Fruit fly (Drosophila melanogaster) whole organism, embryonic: ENCODE data around the gene CG43271.
A peak's percentile ranks its signal among the peaks of the same experiment; 100 is the strongest.

Experiments used
- ATbp ChIP-seq: fragments of 200-800 bp; sonication (Bioruptor generic); optimal IDR thresholded peaks from 2 replicates; lab custom pipeline; 2017; ENCODE audit warnings: missing biosample characterization, mild to moderate bottlenecking, missing genetic modification characterization, missing genetic modification reagents
- Adf1 ChIP-seq: fragments of 200-800 bp; sonication (Bioruptor generic); IDR thresholded peaks from 2 replicates; pipeline ENCODE4 v1.3.6; 2022; ENCODE audit warnings: missing biosample characterization, missing genetic modification characterization
- Awh ChIP-seq: fragments of 200-800 bp; sonication (Bioruptor generic); IDR thresholded peaks from 2 replicates; pipeline ENCODE4, ENCODE4 v1.3.6; 2022; ENCODE audit warnings: missing biosample characterization, missing genetic modification characterization
- Blimp-1 ChIP-seq: fragments of 200-800 bp; sonication (Bioruptor generic); optimal IDR thresholded peaks from 3 replicates; lab custom pipeline; 2018; ENCODE audit warnings: missing biosample characterization, missing genetic modification characterization, mild to moderate bottlenecking, moderate library complexity, missing genetic modification reagents
- CG10959 ChIP-seq: fragments of 200-800 bp; sonication (Bioruptor generic); IDR thresholded peaks from 2 replicates; pipeline ENCODE4 v1.3.6; 2022; ENCODE audit warnings: missing biosample characterization, missing genetic modification characterization
- CG11696 ChIP-seq: fragments of 200-800 bp; sonication (Bioruptor generic); IDR thresholded peaks from 2 replicates; pipeline ENCODE4 v1.3.6; 2022; ENCODE audit warnings: missing biosample characterization, missing genetic modification characterization
- CG14710 ChIP-seq: fragments of 200-800 bp; sonication (Bioruptor generic); optimal IDR thresholded peaks from 3 replicates; lab custom pipeline; 2019; ENCODE audit warnings: missing biosample characterization, mild to moderate bottlenecking, missing genetic modification characterization, moderate library complexity
- CG1602 ChIP-seq: fragments of 200-800 bp; sonication (Bioruptor generic); optimal IDR thresholded peaks from 3 replicates; lab custom pipeline; 2016; ENCODE audit warnings: missing biosample characterization, missing genetic modification characterization
- CG16815 ChIP-seq: fragments of 200-800 bp; sonication (Bioruptor generic); optimal IDR thresholded peaks from 3 replicates; lab custom pipeline; 2017; ENCODE audit warnings: missing biosample characterization, mild to moderate bottlenecking, missing genetic modification characterization
- CG2889 ChIP-seq: fragments of 200-800 bp; sonication (Bioruptor generic); IDR thresholded peaks from 3 replicates; pipeline ENCODE4 v1.3.6; 2022; ENCODE audit warnings: missing biosample characterization, missing genetic modification characterization
- CG3065 ChIP-seq: fragments of 200-800 bp; sonication (Bioruptor generic); optimal IDR thresholded peaks from 2 replicates; lab custom pipeline; 2016; ENCODE audit warnings: missing biosample characterization, missing genetic modification characterization
- CG6272 ChIP-seq: fragments of 200-800 bp; sonication (Bioruptor generic); IDR thresholded peaks from 2 replicates; pipeline ENCODE4 v1.3.6; 2022; ENCODE audit warnings: missing biosample characterization, missing genetic modification characterization
- CG7271 ChIP-seq: fragments of 200-800 bp; sonication (Bioruptor generic); optimal IDR thresholded peaks from 2 replicates; lab custom pipeline; 2018; ENCODE audit warnings: missing biosample characterization, mild to moderate bottlenecking, missing genetic modification characterization, moderate library complexity
- CG9932 ChIP-seq: fragments of 200-800 bp; sonication (Bioruptor generic); IDR thresholded peaks from 2 replicates; pipeline ENCODE4 v1.3.6; 2022; ENCODE audit warnings: missing biosample characterization, missing genetic modification characterization
- CHES-1-like ChIP-seq: fragments of 200-800 bp; sonication (Bioruptor generic); optimal IDR thresholded peaks from 2 replicates; lab custom pipeline; 2016; ENCODE audit warnings: missing biosample characterization, missing genetic modification characterization
- CTCF ChIP-seq: fragments of 200-800 bp; sonication (Bioruptor generic); optimal IDR thresholded peaks from 2 replicates; lab custom pipeline; 2017; ENCODE audit warnings: missing biosample characterization, mild to moderate bottlenecking, missing genetic modification characterization, moderate library complexity
- CkIIα-i1 ChIP-seq: fragments of 200-800 bp; sonication (Bioruptor generic); IDR thresholded peaks from 2 replicates; pipeline ENCODE4 v1.3.6; 2022; ENCODE audit warnings: missing biosample characterization, missing genetic modification characterization
- Dbx ChIP-seq: fragments of 200-800 bp; sonication (Bioruptor generic); IDR thresholded peaks from 3 replicates; pipeline ENCODE4 v1.3.6; 2022; ENCODE audit warnings: missing biosample characterization, missing genetic modification characterization
- Ets65A ChIP-seq: fragments of 200-800 bp; sonication (Bioruptor generic); peaks from one replicate; lab custom pipeline; 2016; ENCODE audit warnings: missing biosample characterization, missing genetic modification characterization
- Ets97D ChIP-seq: fragments of 200-800 bp; sonication (Bioruptor generic); optimal IDR thresholded peaks from 3 replicates; lab custom pipeline; 2016; ENCODE audit warnings: missing biosample characterization, missing genetic modification characterization
- HLHmδ ChIP-seq: fragments of 200-800 bp; sonication (Bioruptor generic); optimal IDR thresholded peaks from 2 replicates; lab custom pipeline; 2018; ENCODE audit warnings: missing biosample characterization, mild to moderate bottlenecking, missing genetic modification characterization, moderate library complexity
- HmgD ChIP-seq: fragments of 200-800 bp; sonication (Bioruptor generic); optimal IDR thresholded peaks from 3 replicates; lab custom pipeline; 2016; ENCODE audit warnings: missing biosample characterization, missing genetic modification characterization
- MESR4 ChIP-seq: fragments of 200-800 bp; sonication (Bioruptor generic); optimal IDR thresholded peaks from 2 replicates; lab custom pipeline; 2018; ENCODE audit warnings: missing biosample characterization, mild to moderate bottlenecking, missing genetic modification characterization, moderate library complexity
- Mes4 ChIP-seq: fragments of 200-800 bp; sonication (Bioruptor generic); optimal IDR thresholded peaks from 2 replicates; lab custom pipeline; 2016; ENCODE audit warnings: missing biosample characterization, missing genetic modification characterization
- Neu2 ChIP-seq: fragments of 200-800 bp; sonication (Bioruptor generic); optimal IDR thresholded peaks from 3 replicates; lab custom pipeline; 2016; ENCODE audit warnings: missing biosample characterization, missing genetic modification characterization, borderline replicate concordance
- Rx ChIP-seq: fragments of 200-800 bp; sonication (Bioruptor generic); IDR thresholded peaks from 2 replicates; pipeline ENCODE4 v1.3.6; 2022; ENCODE audit warnings: missing biosample characterization, missing genetic modification characterization
- Stat92E ChIP-seq, 3 experiments: fragments of >200 bp in 2 of 3; fragments of 200-800 bp in 1 of 3; sonication (Bioruptor generic) in 1 of 3; optimal IDR thresholded peaks; 2 replicates each; lab custom pipeline; 2017 to 2019; ENCODE audit warnings: missing biosample characterization in 3 of 3, missing genetic modification characterization in 3 of 3, mild to moderate bottlenecking in 1 of 3, moderate library complexity in 1 of 3
- ac ChIP-seq: fragments of 200-800 bp; sonication (Bioruptor generic); optimal IDR thresholded peaks from 3 replicates; lab custom pipeline; 2017; ENCODE audit warnings: missing biosample characterization, mild to moderate bottlenecking, missing genetic modification characterization
- ato ChIP-seq: fragments of 200-800 bp; sonication (Bioruptor generic); IDR thresholded peaks from 2 replicates; pipeline ENCODE4 v1.3.6; 2022; ENCODE audit warnings: missing biosample characterization, missing genetic modification characterization; ENCODE audit not compliant: partially characterized antibody
- da ChIP-seq: fragments of 200-800 bp; sonication (Bioruptor generic); optimal IDR thresholded peaks from 2 replicates; lab custom pipeline; 2016; ENCODE audit warnings: missing biosample characterization, missing genetic modification characterization
- dan ChIP-seq: fragments of 200-800 bp; sonication (Bioruptor generic); IDR thresholded peaks from 2 replicates; pipeline ENCODE4 v1.3.6; 2022; ENCODE audit warnings: missing biosample characterization, missing genetic modification characterization
- ems ChIP-seq: fragments of 200-800 bp; sonication (Bioruptor generic); optimal IDR thresholded peaks from 3 replicates; lab custom pipeline; 2016; ENCODE audit warnings: missing biosample characterization, missing genetic modification characterization
- gem ChIP-seq: fragments of 200-800 bp; sonication (Bioruptor generic); optimal IDR thresholded peaks from 2 replicates; lab custom pipeline; 2019; ENCODE audit warnings: missing biosample characterization, mild to moderate bottlenecking, missing genetic modification characterization, moderate library complexity
- lov ChIP-seq, 2 experiments: fragments of 200-800 bp in 1 of 2; fragments of >200 bp in 1 of 2; sonication (Bioruptor generic) in 1 of 2; IDR thresholded peaks in 1 of 2; optimal IDR thresholded peaks in 1 of 2; 2 replicates in 1 of 2; 3 replicates in 1 of 2; pipeline versions ENCODE4 v1.3.6 to Lab custom; 2017 to 2022; ENCODE audit warnings: missing biosample characterization in 1 of 2, missing genetic modification characterization in 1 of 2
- prd ChIP-seq, 3 experiments: fragments of >200 bp in 2 of 3; fragments of 200-800 bp in 1 of 3; sonication (Bioruptor generic) in 1 of 3; optimal IDR thresholded peaks in 2 of 3; IDR thresholded peaks in 1 of 3; 2 replicates in 2 of 3; 3 replicates in 1 of 3; pipeline versions ENCODE4 v1.3.6 to Lab custom; 2017 to 2022; ENCODE audit warnings: missing biosample characterization in 1 of 3, missing genetic modification characterization in 1 of 3
- pum ChIP-seq: fragments of 200-800 bp; sonication (Bioruptor generic); optimal IDR thresholded peaks from 2 replicates; lab custom pipeline; 2016; ENCODE audit warnings: missing biosample characterization, missing genetic modification characterization
- sqz ChIP-seq: fragments of 200-800 bp; sonication (Bioruptor generic); optimal IDR thresholded peaks from 3 replicates; lab custom pipeline; 2018; ENCODE audit warnings: missing biosample characterization, mild to moderate bottlenecking, missing genetic modification characterization
- stwl ChIP-seq: fragments of 200-800 bp; sonication (Bioruptor generic); optimal IDR thresholded peaks from 3 replicates; lab custom pipeline; 2018; ENCODE audit warnings: missing biosample characterization, mild to moderate bottlenecking, missing genetic modification characterization, moderate library complexity
- tio ChIP-seq: fragments of 200-800 bp; sonication (Bioruptor generic); optimal IDR thresholded peaks from 2 replicates; lab custom pipeline; 2017; ENCODE audit warnings: missing biosample characterization, missing genetic modification characterization, inconsistent platforms
- tna ChIP-seq: fragments of 200-800 bp; sonication (Bioruptor generic); IDR thresholded peaks from 2 replicates; pipeline ENCODE4 v1.3.6; 2022; ENCODE audit warnings: missing biosample characterization, missing genetic modification characterization; ENCODE audit not compliant: partially characterized antibody
- trh ChIP-seq: fragments of 200-800 bp; sonication (Bioruptor generic); optimal IDR thresholded peaks from 2 replicates; lab custom pipeline; 2016; ENCODE audit warnings: missing biosample characterization, missing genetic modification characterization
- tx ChIP-seq: fragments of 200-800 bp; sonication (Bioruptor generic); optimal IDR thresholded peaks from 2 replicates; lab custom pipeline; 2016; ENCODE audit warnings: missing biosample characterization, missing genetic modification characterization
- zen ChIP-seq: fragments of 200-800 bp; sonication (Bioruptor generic); optimal IDR thresholded peaks from 3 replicates; lab custom pipeline; 2018; ENCODE audit warnings: missing biosample characterization, mild to moderate bottlenecking, missing genetic modification characterization, moderate library complexity
- zf30C ChIP-seq: fragments of 200-800 bp; sonication (Bioruptor generic); optimal IDR thresholded peaks from 3 replicates; lab custom pipeline; 2018; ENCODE audit warnings: missing biosample characterization, mild to moderate bottlenecking, missing genetic modification characterization
- zfh1 ChIP-seq: fragments of 200-800 bp; sonication (Bioruptor generic); IDR thresholded peaks from 3 replicates; pipeline ENCODE4 v1.3.6; 2022; ENCODE audit warnings: missing biosample characterization, missing genetic modification characterization

CG43271 gene

dm6 chr2L:17963071-17963567 is 48.3 kb upstream of the CG43271 start, which contains the start of gene CG5674 (continued):
- TF ChIP-seq sqz: no peak

- TF ChIP-seq CTCF (peak; percentile 83), CG2889 (GFP tag; lab: Robert Waterston, UW) (0 out of 3 replicates have a peak, but pooled peaks have one; percentile 37), CkIIα-i1 (no peak), stwl (tag; lab: Kevin White, UChicago) (peak; percentile 39), tio (peak; percentile 3), Ets97D (GFP tag; lab: Kevin White, UChicago) (peak; percentile 69), CG10959 (GFP tag; lab: Robert Waterston, UW) (peak; percentile 32; the same call in 1 of the 2 replicates), pum (GFP tag; lab: Kevin White, UChicago) (no peak), CG6272 (GFP tag; lab: Robert Waterston, UW) (0 out of 2 replicates have a peak, but pooled peaks have one; percentile 17), zfh1 (GFP tag; lab: Robert Waterston, UW) (0 out of 3 replicates have a peak, but pooled peaks have one; percentile 28), lov (optimal IDR thresholded peaks at IDR 0.05; lab: Kevin White, UChicago) (no peak), lov (GFP tag; IDR thresholded peaks at IDR 0.05; lab: Robert Waterston, UW) (0 out of 3 replicates have a peak, but pooled peaks have one; percentile 57), CG1602 (GFP tag; lab: Kevin White, UChicago) (no peak), Rx (GFP tag; lab: Robert Waterston, UW) (0 out of 2 replicates have a peak, but pooled peaks have one; percentile 23), prd (optimal IDR thresholded peaks at IDR 0.05; lab: Kevin White, UChicago) (no peak), prd (GFP tag; IDR thresholded peaks at IDR 0.05; lab: Robert Waterston, UW) (peak; percentile 36; the same call in 1 of the 3 replicates), CG16815 (GFP tag; lab: Kevin White, UChicago) (no peak), Ets65A (peak; percentile 76), CG7271 (tag; lab: Kevin White, UChicago) (peak; percentile 79), zen (tag; lab: Kevin White, UChicago) (peak; percentile 3)
These were observed 45.4 kb upstream of the CG43271 start for dm6 chr2L:17960214-17960613.

DNA sequence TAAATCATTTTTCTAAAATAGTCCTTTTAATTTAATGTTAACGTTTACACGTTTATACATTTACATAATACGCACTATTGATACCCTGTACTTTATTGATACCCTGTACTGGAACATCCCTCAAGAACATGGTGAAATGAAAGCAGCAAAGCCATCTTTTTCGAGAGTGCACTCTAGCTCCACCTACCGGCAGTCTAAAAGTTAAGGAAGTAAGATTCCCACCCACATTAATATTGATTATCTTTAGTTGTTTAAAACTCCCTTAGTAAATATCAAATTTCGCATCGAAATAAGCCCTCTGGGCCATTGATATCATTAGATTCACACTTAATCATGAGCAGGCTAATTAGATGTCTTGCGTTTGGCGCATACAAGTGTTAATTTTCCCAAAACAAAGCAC is 43.5 kb upstream of the CG43271 start:
- no peak for TF ChIP-seq da (GFP tag; lab: Kevin White, UChicago)
- no peak for TF ChIP-seq ac (GFP tag; lab: Kevin White, UChicago)
- TF ChIP-seq CTCF: peak; percentile 73

- no peak for TF ChIP-seq CG3065 (GFP tag; lab: Kevin White, UChicago)
- TF ChIP-seq ATbp (GFP tag; lab: Kevin White, UChicago): no peak
- no peak for TF ChIP-seq Stat92E (GFP tag; optimal IDR thresholded peaks at IDR 0.05; lab: Kevin White, UChicago)
- TF ChIP-seq tx (GFP tag; lab: Kevin White, UChicago): no peak
- TF ChIP-seq dan: no peak
- no peak for TF ChIP-seq CG9932
- no peak for TF ChIP-seq MESR4 (GFP tag; lab: Kevin White, UChicago)
- TF ChIP-seq zf30C: no peak
- TF ChIP-seq tna: no peak
- no peak for TF ChIP-seq da (GFP tag; lab: Kevin White, UChicago)
- TF ChIP-seq ems (GFP tag; lab: Kevin White, UChicago): no peak
- no peak for TF ChIP-seq CG14710 (tag; lab: Kevin White, UChicago)
- no peak for TF ChIP-seq CHES-1-like (GFP tag; lab: Kevin White, UChicago)
- no peak for TF ChIP-seq CG7271 (tag; lab: Kevin White, UChicago)
- TF ChIP-seq CG11696 (GFP tag; lab: Robert Waterston, UW): no peak
- no peak for TF ChIP-seq trh (GFP tag; lab: Kevin White, UChicago)
- no peak for TF ChIP-seq Neu2
- no peak for TF ChIP-seq HmgD
- TF ChIP-seq CG16815 (GFP tag; lab: Kevin White, UChicago): no peak
- TF ChIP-seq Adf1 (GFP tag; lab: Robert Waterston, UW): no peak
- TF ChIP-seq HLHmδ (GFP tag; lab: Kevin White, UChicago): no peak
- TF ChIP-seq Blimp-1 (GFP tag; lab: Kevin White, UChicago): no peak
- TF ChIP-seq Awh: no peak
- peak; percentile 65 for TF ChIP-seq gem (tag; lab: Kevin White, UChicago)
- no peak for TF ChIP-seq Mes4
- TF ChIP-seq ato: no peak
- TF ChIP-seq Dbx (GFP tag; lab: Robert Waterston, UW): no peak
These were observed 6.7 kb upstream of the CG43271 start for dm6 chr2L:17921527-17921926.
